Fruit fly (Drosophila melanogaster) whole organism, embryonic: ENCODE measurements around the gene sol.

Experiments used
- Abd-B ChIP-seq: fragments of 200-800 bp; sonication (Bioruptor generic); optimal IDR thresholded peaks from 2 replicates; lab custom pipeline; 2018; ENCODE audit warnings: missing biosample characterization, mild to moderate bottlenecking, missing genetic modification characterization, moderate library complexity
- Ada2b ChIP-seq: fragments of 200-800 bp; sonication (Bioruptor generic); IDR thresholded peaks from 2 replicates; pipeline ENCODE4 v1.3.6; 2022; ENCODE audit warnings: missing biosample characterization, missing genetic modification characterization
- Atf-2 ChIP-seq: fragments of 200-800 bp; sonication (Bioruptor generic); optimal IDR thresholded peaks from 2 replicates; lab custom pipeline; 2016; ENCODE audit warnings: missing biosample characterization, missing genetic modification characterization
- CG10565 ChIP-seq: fragments of 200-800 bp; sonication (Bioruptor generic); optimal IDR thresholded peaks from 3 replicates; lab custom pipeline; 2016; ENCODE audit warnings: missing biosample characterization, mild to moderate bottlenecking, missing genetic modification characterization
- CG12104 ChIP-seq: fragments of 200-800 bp; sonication (Bioruptor generic); optimal IDR thresholded peaks from 3 replicates; lab custom pipeline; 2016; ENCODE audit warnings: missing biosample characterization, missing genetic modification characterization
- CG13624 ChIP-seq: fragments of 200-800 bp; sonication (Bioruptor generic); optimal IDR thresholded peaks from 2 replicates; lab custom pipeline; 2016; ENCODE audit warnings: missing biosample characterization, missing genetic modification characterization
- CG15073 ChIP-seq: fragments of 200-800 bp; sonication (Bioruptor generic); optimal IDR thresholded peaks from 2 replicates; lab custom pipeline; 2016; ENCODE audit warnings: missing biosample characterization, missing genetic modification characterization
- CG16779 ChIP-seq: fragments of 200-800 bp; sonication (Bioruptor generic); IDR thresholded peaks from 2 replicates; pipeline ENCODE4 v1.3.6; 2022; ENCODE audit warnings: missing biosample characterization, missing genetic modification characterization
- CG17829 ChIP-seq: fragments of 200-800 bp; optimal IDR thresholded peaks from 2 replicates; lab custom pipeline; 2019; ENCODE audit warnings: missing biosample characterization, mild to moderate bottlenecking, missing genetic modification characterization, moderate library complexity
- CG18599 ChIP-seq: fragments of 200-800 bp; sonication (Bioruptor generic); optimal IDR thresholded peaks from 3 replicates; lab custom pipeline; 2017; ENCODE audit warnings: missing biosample characterization, missing genetic modification characterization, mild to moderate bottlenecking, moderate library complexity, missing genetic modification reagents
- CG18764 ChIP-seq: fragments of 200-800 bp; sonication (Bioruptor generic); optimal IDR thresholded peaks from 3 replicates; lab custom pipeline; 2016; ENCODE audit warnings: missing biosample characterization, missing genetic modification characterization
- CG2678 ChIP-seq: fragments of 200-800 bp; sonication (Bioruptor generic); optimal IDR thresholded peaks from 3 replicates; lab custom pipeline; 2019; ENCODE audit warnings: missing biosample characterization, mild to moderate bottlenecking, missing genetic modification characterization, moderate library complexity
- CG31365 ChIP-seq: fragments of 200-800 bp; sonication (Bioruptor generic); optimal IDR thresholded peaks from 2 replicates; lab custom pipeline; 2018; ENCODE audit warnings: missing biosample characterization, mild to moderate bottlenecking, missing genetic modification characterization
- CG3407 ChIP-seq: fragments of 200-800 bp; sonication (Bioruptor generic); optimal IDR thresholded peaks from 2 replicates; lab custom pipeline; 2018; ENCODE audit warnings: missing biosample characterization, mild to moderate bottlenecking, missing genetic modification characterization
- CG34376 ChIP-seq: fragments of 200-800 bp; sonication (Bioruptor generic); optimal IDR thresholded peaks from 2 replicates; lab custom pipeline; 2018; ENCODE audit warnings: missing biosample characterization, mild to moderate bottlenecking, missing genetic modification characterization
- CG3995 ChIP-seq: fragments of 200-800 bp; sonication (Bioruptor generic); optimal IDR thresholded peaks from 3 replicates; lab custom pipeline; 2016; ENCODE audit warnings: missing biosample characterization, missing genetic modification characterization
- CG6272 ChIP-seq: fragments of 200-800 bp; sonication (Bioruptor generic); IDR thresholded peaks from 2 replicates; pipeline ENCODE4 v1.3.6; 2022; ENCODE audit warnings: missing biosample characterization, missing genetic modification characterization
- CG6683 ChIP-seq: fragments of 200-800 bp; sonication (Bioruptor generic); optimal IDR thresholded peaks from 2 replicates; lab custom pipeline; 2017; ENCODE audit warnings: missing biosample characterization, mild to moderate bottlenecking, missing genetic modification characterization, missing genetic modification reagents
- Dfd ChIP-seq, 2 experiments: fragments of >200 bp; optimal IDR thresholded peaks; 2 replicates each; lab custom pipeline; 2017; ENCODE audit warnings: missing biosample characterization in 2 of 2, missing genetic modification characterization in 2 of 2
- Dip2 ChIP-seq: fragments of 200-800 bp; sonication (Bioruptor generic); IDR thresholded peaks from 2 replicates; pipeline ENCODE4 v1.3.6; 2022; ENCODE audit warnings: missing biosample characterization, missing genetic modification characterization
- Hmx ChIP-seq: fragments of 200-800 bp; sonication (Bioruptor generic); optimal IDR thresholded peaks from 2 replicates; lab custom pipeline; 2016; ENCODE audit warnings: missing biosample characterization, missing genetic modification characterization
- Hr3 ChIP-seq: fragments of 200-800 bp; sonication (Bioruptor generic); optimal IDR thresholded peaks from 3 replicates; lab custom pipeline; 2016; ENCODE audit warnings: missing biosample characterization, missing genetic modification characterization
- Lim3 ChIP-seq: fragments of 200-800 bp; sonication (Bioruptor generic); IDR thresholded peaks from 2 replicates; pipeline ENCODE4 v1.3.6; 2022; ENCODE audit warnings: missing biosample characterization, missing genetic modification characterization
- Max ChIP-seq: fragments of 200-800 bp; sonication (Bioruptor generic); optimal IDR thresholded peaks from 2 replicates; lab custom pipeline; 2016; ENCODE audit warnings: missing biosample characterization, mild to moderate bottlenecking, missing genetic modification characterization
- Optix ChIP-seq: fragments of 200-800 bp; sonication (Bioruptor generic); IDR thresholded peaks from 3 replicates; pipeline ENCODE4 v1.3.6; 2022; ENCODE audit warnings: missing biosample characterization, missing genetic modification characterization
- Poxn ChIP-seq: fragments of 200-800 bp; sonication (Bioruptor generic); IDR thresholded peaks from 2 replicates; pipeline ENCODE4 v1.3.6; 2022; ENCODE audit warnings: missing biosample characterization, missing genetic modification characterization
- Sin3A ChIP-seq: fragments of >200 bp; optimal IDR thresholded peaks from 2 replicates; lab custom pipeline; 2018
- Sry-β ChIP-seq: fragments of 200-800 bp; sonication (Bioruptor generic); optimal IDR thresholded peaks from 2 replicates; lab custom pipeline; 2018; ENCODE audit warnings: missing biosample characterization, mild to moderate bottlenecking, missing genetic modification characterization, moderate library complexity
- Usf ChIP-seq: fragments of 200-800 bp; sonication (Bioruptor generic); optimal IDR thresholded peaks from 2 replicates; lab custom pipeline; 2017; ENCODE audit warnings: missing genotype, missing biosample characterization, missing genetic modification characterization
- bbx ChIP-seq: fragments of 200-800 bp; sonication (Bioruptor generic); IDR thresholded peaks from 2 replicates; pipeline ENCODE4 v1.3.6; 2022; ENCODE audit warnings: missing biosample characterization, missing genetic modification characterization; ENCODE audit not compliant: partially characterized antibody
- bsh ChIP-seq, 2 experiments: fragments of 200-800 bp; sonication (Bioruptor generic); optimal IDR thresholded peaks; 2 replicates each; lab custom pipeline; 2017 to 2018; ENCODE audit warnings: mild to moderate bottlenecking in 2 of 2, missing biosample characterization in 2 of 2, missing genetic modification characterization in 2 of 2, moderate library complexity in 1 of 2
- chinmo ChIP-seq: fragments of 200-800 bp; sonication (Bioruptor generic); IDR thresholded peaks from 4 replicates; pipeline ENCODE4 v1.3.6; 2022; ENCODE audit warnings: missing biosample characterization, missing genetic modification characterization; ENCODE audit not compliant: partially characterized antibody
- corto ChIP-seq: fragments of 200-800 bp; sonication (Bioruptor generic); optimal IDR thresholded peaks from 2 replicates; lab custom pipeline; 2016; ENCODE audit warnings: missing biosample characterization, mild to moderate bottlenecking, missing genetic modification characterization, moderate library complexity
- en ChIP-seq: fragments of 200-800 bp; sonication (Bioruptor generic); optimal IDR thresholded peaks from 2 replicates; lab custom pipeline; 2016; ENCODE audit warnings: missing biosample characterization, missing genetic modification characterization
- eve ChIP-seq, 2 experiments: fragments of >200 bp; optimal IDR thresholded peaks; 2 replicates each; lab custom pipeline; 2017; ENCODE audit warnings: missing biosample characterization in 2 of 2, missing genetic modification characterization in 2 of 2
- ftz-f1 ChIP-seq: fragments of 200-800 bp; sonication (Bioruptor generic); optimal IDR thresholded peaks from 2 replicates; lab custom pipeline; 2016; ENCODE audit warnings: missing biosample characterization, missing genetic modification characterization
- gsb ChIP-seq: fragments of 200-800 bp; sonication (Bioruptor generic); IDR thresholded peaks from 2 replicates; pipeline ENCODE4 v1.3.6; 2022; ENCODE audit warnings: missing biosample characterization, missing genetic modification characterization
- insv ChIP-seq, 2 experiments: fragments of 200-800 bp; sonication (Bioruptor generic); optimal IDR thresholded peaks; 3 replicates each; lab custom pipeline; 2016 to 2018; ENCODE audit warnings: missing biosample characterization in 2 of 2, missing genetic modification characterization in 2 of 2
- lbe ChIP-seq: fragments of 200-800 bp; sonication (Bioruptor generic); optimal IDR thresholded peaks from 2 replicates; lab custom pipeline; 2016; ENCODE audit warnings: missing biosample characterization, mild to moderate bottlenecking, missing genetic modification characterization
- luna ChIP-seq: fragments of 200-800 bp; sonication (Bioruptor generic); optimal IDR thresholded peaks from 2 replicates; lab custom pipeline; 2016; ENCODE audit warnings: missing biosample characterization, missing genetic modification characterization
- nerfin-2 ChIP-seq: fragments of 200-800 bp; sonication (Bioruptor generic); IDR thresholded peaks from 2 replicates; pipeline ENCODE4 v1.3.6; 2022; ENCODE audit warnings: missing biosample characterization, missing genetic modification characterization; ENCODE audit not compliant: partially characterized antibody
- nmo ChIP-seq: fragments of 200-800 bp; sonication (Bioruptor generic); optimal IDR thresholded peaks from 2 replicates; lab custom pipeline; 2018; ENCODE audit warnings: missing biosample characterization, mild to moderate bottlenecking, missing genetic modification characterization, moderate library complexity
- org-1 ChIP-seq: fragments of 200-800 bp; sonication (Bioruptor generic); optimal IDR thresholded peaks from 2 replicates; lab custom pipeline; 2017; ENCODE audit warnings: missing biosample characterization, missing genetic modification characterization
- sc ChIP-seq, 3 experiments: fragments of >200 bp in 2 of 3; fragments of 200-800 bp in 1 of 3; sonication (Bioruptor generic) in 1 of 3; optimal IDR thresholded peaks; 2 replicates in 2 of 3; 3 replicates in 1 of 3; lab custom pipeline; 2017; ENCODE audit warnings: mild to moderate bottlenecking in 1 of 3, missing biosample characterization in 1 of 3, missing genetic modification characterization in 1 of 3, missing genetic modification reagents in 1 of 3
- sd ChIP-seq: fragments of 200-800 bp; sonication (Bioruptor generic); optimal IDR thresholded peaks from 3 replicates; lab custom pipeline; 2018; ENCODE audit warnings: missing biosample characterization, mild to moderate bottlenecking, missing genetic modification characterization, moderate library complexity
- sens-2 ChIP-seq: fragments of 200-800 bp; sonication (Bioruptor generic); IDR thresholded peaks from 2 replicates; pipeline ENCODE4 v1.3.6; 2022; ENCODE audit warnings: missing biosample characterization, missing genetic modification characterization
- so ChIP-seq: fragments of 200-800 bp; sonication (Bioruptor generic); IDR thresholded peaks from 3 replicates; pipeline ENCODE4 v1.3.6; 2022; ENCODE audit warnings: missing biosample characterization, missing genetic modification characterization
- tna ChIP-seq: fragments of 200-800 bp; sonication (Bioruptor generic); IDR thresholded peaks from 2 replicates; pipeline ENCODE4 v1.3.6; 2022; ENCODE audit warnings: missing biosample characterization, missing genetic modification characterization; ENCODE audit not compliant: partially characterized antibody
- vnd ChIP-seq: fragments of 200-800 bp; sonication (Bioruptor generic); IDR thresholded peaks from 3 replicates; pipeline ENCODE4 v1.3.6; 2022; ENCODE audit warnings: missing biosample characterization, missing genetic modification characterization; ENCODE audit not compliant: partially characterized antibody

The sol gene

DNA sequence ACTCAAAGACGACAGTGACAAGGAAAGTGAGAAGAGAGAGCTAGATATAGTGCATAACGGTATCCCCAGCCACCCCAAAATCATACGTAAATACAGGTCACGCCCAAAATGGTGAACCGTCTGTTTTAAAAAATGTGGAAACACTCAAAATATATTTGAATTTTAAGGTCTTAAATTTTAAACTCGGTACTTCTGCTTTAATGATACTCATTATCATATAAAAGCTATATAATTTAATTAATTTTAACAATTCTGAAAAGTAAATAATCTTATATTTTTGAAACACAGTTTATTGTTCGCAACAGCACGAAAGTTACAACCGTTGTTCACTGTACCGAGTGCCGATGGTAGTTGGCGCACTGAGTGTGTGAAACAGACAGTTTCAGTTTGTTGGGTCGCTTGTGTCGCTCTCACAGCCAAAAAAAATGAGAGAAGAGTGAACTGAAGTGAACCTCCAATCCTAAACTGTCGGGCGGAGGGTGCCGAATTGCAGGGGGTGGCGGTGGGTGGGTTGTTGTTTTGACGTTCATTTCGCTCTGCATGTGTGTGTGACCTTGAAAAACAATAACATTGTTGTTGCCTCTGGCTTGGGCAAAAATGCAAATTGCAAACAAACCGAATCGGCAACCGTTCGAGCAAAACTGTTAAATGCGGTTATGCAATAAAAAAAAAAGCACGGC, 16.4 kb downstream of the sol start:
- no peak for TF ChIP-seq sc (optimal IDR thresholded peaks at IDR 0.05; lab: Kevin White, UChicago)
- TF ChIP-seq sc (GFP tag; optimal IDR thresholded peaks at IDR 0.05; lab: Kevin White, UChicago), result peak; percentile 84
- peak; percentile 89 for TF ChIP-seq CG17829 (tag; lab: Kevin White, UChicago)
- TF ChIP-seq CG3995 (GFP tag; lab: Kevin White, UChicago), result peak; percentile 32
- TF ChIP-seq CG12104, result peak; percentile 85
- TF ChIP-seq CG15073 (GFP tag; lab: Kevin White, UChicago), result peak; percentile 42
- no peak for TF ChIP-seq luna (GFP tag; lab: Kevin White, UChicago)
- peak; percentile 88 for TF ChIP-seq CG3407 (GFP tag; lab: Kevin White, UChicago)
- peak; percentile 77 for TF ChIP-seq sd (tag; lab: Kevin White, UChicago)
- TF ChIP-seq corto (GFP tag; lab: Kevin White, UChicago), result peak; percentile 73
- peak; percentile 91 for TF ChIP-seq CG6683 (GFP tag; lab: Kevin White, UChicago)
- peak; percentile 23; the same call in 1 of the 2 replicates for TF ChIP-seq bbx (GFP tag; lab: Robert Waterston, UW)
- TF ChIP-seq CG6272 (GFP tag; lab: Robert Waterston, UW), result peak; percentile 73
- TF ChIP-seq tna (GFP tag; lab: Robert Waterston, UW), result no peak
- TF ChIP-seq CG13624 (GFP tag; lab: Kevin White, UChicago), result peak; percentile 29
- peak; percentile 74 for TF ChIP-seq Poxn (GFP tag; lab: Robert Waterston, UW)
- TF ChIP-seq vnd (GFP tag; lab: Robert Waterston, UW), result no peak
- TF ChIP-seq CG18764 (GFP tag; lab: Kevin White, UChicago), result peak; percentile 71
- TF ChIP-seq so, result peak; percentile 93
- no peak for TF ChIP-seq CG10565 (GFP tag; lab: Kevin White, UChicago)
- peak; percentile 91 for TF ChIP-seq org-1 (GFP tag; lab: Kevin White, UChicago)
- TF ChIP-seq CG34376 (GFP tag; lab: Kevin White, UChicago), result peak; percentile 94
- peak; percentile 90 for TF ChIP-seq Abd-B (GFP tag; lab: Kevin White, UChicago)
- peak; percentile 48 to 90 for TF ChIP-seq bsh (GFP tag; optimal IDR thresholded peaks at IDR 0.05; lab: Kevin White, UChicago)
- no peak for TF ChIP-seq Dip2 (GFP tag; lab: Robert Waterston, UW)
- TF ChIP-seq chinmo (GFP tag; lab: Robert Waterston, UW), result 0 out of 4 replicates have a peak, but pooled peaks have one; percentile 64
- peak; percentile 18 for TF ChIP-seq ftz-f1 (GFP tag; lab: Kevin White, UChicago)
- no peak for TF ChIP-seq en (GFP tag; lab: Kevin White, UChicago)
- peak; percentile 70; the same call in 2 of the 3 replicates for TF ChIP-seq Optix (GFP tag; lab: Robert Waterston, UW)
- peak; percentile 76 for TF ChIP-seq Max (GFP tag; lab: Kevin White, UChicago)
- peak; percentile 90 for TF ChIP-seq Ada2b (GFP tag; lab: Robert Waterston, UW)
- TF ChIP-seq insv (GFP tag; optimal IDR thresholded peaks at IDR 0.05; lab: Kevin White, UChicago), result peak in 1 of 2 experiments; percentile 69
- TF ChIP-seq Hr3 (GFP tag; lab: Kevin White, UChicago), result peak; percentile 85
- no peak for TF ChIP-seq eve (GFP tag; optimal IDR thresholded peaks at IDR 0.05; lab: Kevin White, UChicago)
- TF ChIP-seq sens-2 (GFP tag; lab: Robert Waterston, UW), result 0 out of 2 replicates have a peak, but pooled peaks have one; percentile 13
- no peak for TF ChIP-seq Hmx (GFP tag; lab: Kevin White, UChicago)
- peak; percentile 75 for TF ChIP-seq lbe (GFP tag; lab: Kevin White, UChicago)
- 0 out of 2 replicates have a peak, but pooled peaks have one; percentile 30 for TF ChIP-seq Lim3 (GFP tag; lab: Robert Waterston, UW)
- peak; percentile 97 for TF ChIP-seq CG18599 (GFP tag; lab: Kevin White, UChicago)
- TF ChIP-seq gsb (GFP tag; lab: Robert Waterston, UW), result peak; percentile 84
- no peak for TF ChIP-seq Dfd (GFP tag; optimal IDR thresholded peaks at IDR 0.05; lab: Kevin White, UChicago)
- peak; percentile 95 for TF ChIP-seq nmo
- TF ChIP-seq CG2678 (tag; lab: Kevin White, UChicago), result peak; percentile 97
- TF ChIP-seq Sry-β (GFP tag; lab: Kevin White, UChicago), result peak; percentile 46
- TF ChIP-seq CG16779 (GFP tag; lab: Robert Waterston, UW), result peak; percentile 71
- TF ChIP-seq nerfin-2 (GFP tag; lab: Robert Waterston, UW), result no peak
- no peak for TF ChIP-seq Sin3A
- peak; percentile 70 for TF ChIP-seq Usf (GFP tag; lab: Kevin White, UChicago)
- TF ChIP-seq CG31365 (tag; lab: Kevin White, UChicago), result peak; percentile 37
- peak; percentile 25 for TF ChIP-seq Atf-2 (GFP tag; lab: Kevin White, UChicago)
